Fruit fly (Drosophila melanogaster): ENCODE measurements around the gene Ppi1.
A peak's percentile ranks its signal among the peaks of the same experiment; 100 is the strongest.

DNA sequence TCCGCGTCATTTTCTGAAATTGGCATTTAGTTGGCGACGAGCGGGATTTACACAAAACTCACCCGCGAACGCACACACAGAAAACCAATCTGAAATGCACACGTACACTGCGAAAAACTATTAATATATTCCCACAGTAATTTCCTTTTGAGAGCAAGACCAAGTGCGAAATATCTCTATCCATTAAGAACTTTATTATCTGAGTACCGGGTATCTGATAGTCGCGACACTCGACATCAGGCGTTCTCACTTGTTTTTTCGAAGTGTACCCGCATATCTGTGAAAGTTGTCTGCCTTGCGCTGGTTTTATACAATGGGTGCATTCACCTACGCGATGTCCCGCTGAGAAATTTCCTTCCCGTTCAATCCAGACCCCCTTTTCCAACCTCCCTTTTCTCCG, 52.8 kb downstream of the Ppi1 start:
- no peak for TF ChIP-seq sage (GFP tag; optimal IDR thresholded peaks at IDR 0.05)
- no peak for TF ChIP-seq Dfd (GFP tag; optimal IDR thresholded peaks at IDR 0.05)
- no peak for TF ChIP-seq OdsH (GFP tag; optimal IDR thresholded peaks at IDR 0.05)
- peak; percentile 15 for TF ChIP-seq psq (GFP tag; optimal IDR thresholded peaks at IDR 0.05)
- no peak for TF ChIP-seq usp (GFP tag; optimal IDR thresholded peaks at IDR 0.05)
- no peak for TF ChIP-seq GATAd (GFP tag; optimal IDR thresholded peaks at IDR 0.05)
- TF ChIP-seq Sp1 (GFP tag; optimal IDR thresholded peaks at IDR 0.05), result peak; percentile 15
- TF ChIP-seq pan (optimal IDR thresholded peaks at IDR 0.05), result no peak
- peak; percentile 39 for TF ChIP-seq br (GFP tag; optimal IDR thresholded peaks at IDR 0.05)
- no peak for TF ChIP-seq dsf (GFP tag; optimal IDR thresholded peaks at IDR 0.05; ENCODE audit: borderline replicate concordance)
- peak; percentile 35 for TF ChIP-seq h (GFP tag; optimal IDR thresholded peaks at IDR 0.05)
- no peak for TF ChIP-seq sv (GFP tag; optimal IDR thresholded peaks at IDR 0.05)
- TF ChIP-seq CG9705 (GFP tag; optimal IDR thresholded peaks at IDR 0.05), result no peak

Data from whole organism, wandering third instar larva.